Worm (Caenorhabditis elegans) whole organism, L4/young adult: ENCODE results near the gene srab-11.

Experiments
- W03F9.2 ChIP-seq: fragments of 150-350 bp; optimal IDR thresholded peaks from 2 replicates; lab custom pipeline; 2014; ENCODE audit warnings: missing biosample characterization, missing genetic modification characterization
- dao-5 ChIP-seq: sonication (generic microtip); optimal IDR thresholded peaks from 2 replicates; lab custom pipeline; 2016; ENCODE audit warnings: missing genotype, missing genetic modification characterization, moderate library complexity, missing compliant biosample characterization
- him-1 ChIP-seq: sonication (generic microtip); optimal IDR thresholded peaks from 2 replicates; lab custom pipeline; 2016; ENCODE audit warnings: missing genotype, missing genetic modification reagents, missing genetic modification characterization, missing compliant biosample characterization

DNA sequence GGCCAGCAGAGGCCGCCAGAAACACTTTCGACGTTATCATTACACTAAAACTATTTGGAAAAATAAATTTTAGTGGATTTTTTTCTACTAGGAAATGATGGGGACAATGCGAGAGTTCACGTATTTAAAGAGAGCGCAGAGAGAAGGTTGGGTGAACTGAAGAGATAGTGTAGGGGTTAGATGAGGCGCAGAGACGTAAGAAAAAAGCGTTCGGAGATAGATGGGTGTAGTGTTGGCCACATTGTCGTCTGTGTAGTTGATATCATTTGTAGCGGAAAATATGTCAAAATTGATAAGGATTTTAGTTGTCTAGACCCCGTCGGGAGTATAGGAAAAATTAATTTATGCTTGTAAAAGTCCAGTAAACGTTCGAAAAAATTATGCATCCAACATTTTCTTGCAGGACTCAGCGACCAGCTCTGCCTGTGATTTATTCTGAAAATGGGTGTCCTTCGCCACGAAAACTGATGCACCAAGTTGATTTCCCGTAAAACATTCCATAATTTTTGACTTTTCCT, 46.3 kb upstream of the srab-11 start, which contains the start of the genes Y73C8B.3 and Y73C8B.9:
- TF ChIP-seq W03F9.2 (no peak), dao-5 (tag; lab: Kevin White, UChicago) (no peak), him-1 (tag; lab: Kevin White, UChicago) (no peak)
